Worm (Caenorhabditis elegans) whole organism, mixed stage, embryonic: ENCODE data around the gene mls-2.

Experiments used
- M03D4.4 ChIP-seq: sonication (generic microtip); optimal IDR thresholded peaks from 2 replicates; lab custom pipeline; 2017; ENCODE audit warnings: mild to moderate bottlenecking, missing genetic modification characterization, missing compliant biosample characterization
- bed-3 ChIP-seq: fragments of 200-800 bp; sonication (Bioruptor generic); optimal IDR thresholded peaks from 3 replicates; lab custom pipeline; 2018; ENCODE audit warnings: mild to moderate bottlenecking, missing genetic modification characterization, moderate library complexity, missing compliant biosample characterization
- blmp-1 ChIP-seq: fragments of 150-350 bp; optimal IDR thresholded peaks from 2 replicates; lab custom pipeline; 2014; ENCODE audit warnings: missing biosample characterization, missing genetic modification characterization
- ceh-39 ChIP-seq: fragments of 150-350 bp; optimal IDR thresholded peaks from 2 replicates; lab custom pipeline; 2014; ENCODE audit warnings: missing biosample characterization, missing genetic modification characterization
- ceh-83 ChIP-seq: fragments of 200-800 bp; sonication (Bioruptor generic); optimal IDR thresholded peaks from 2 replicates; lab custom pipeline; 2018; ENCODE audit warnings: mild to moderate bottlenecking, missing genetic modification characterization, missing compliant biosample characterization
- ces-1 ChIP-seq: fragments of 150-350 bp; optimal IDR thresholded peaks from 2 replicates; lab custom pipeline; 2014; ENCODE audit warnings: missing biosample characterization, missing genetic modification reagents, missing genetic modification characterization
- cnd-1 ChIP-seq: fragments of 200-800 bp; sonication (Bioruptor generic); optimal IDR thresholded peaks from 2 replicates; lab custom pipeline; 2018; ENCODE audit warnings: mild to moderate bottlenecking, missing genetic modification characterization, missing compliant biosample characterization
- drap-1 ChIP-seq: fragments of 200-800 bp; sonication (Bioruptor generic); optimal IDR thresholded peaks from 3 replicates; lab custom pipeline; 2018; ENCODE audit warnings: mild to moderate bottlenecking, missing genetic modification characterization, missing compliant biosample characterization
- elt-1 ChIP-seq: sonication (generic microtip); optimal IDR thresholded peaks from 2 replicates; lab custom pipeline; 2017; ENCODE audit warnings: missing genetic modification characterization, mild to moderate bottlenecking, missing compliant biosample characterization, antibody characterized with exemption, moderate library complexity, borderline replicate concordance; ENCODE audit not compliant: insufficient read depth
- elt-3 ChIP-seq: fragments of 150-350 bp; optimal IDR thresholded peaks from 2 replicates; lab custom pipeline; 2014; ENCODE audit warnings: missing biosample characterization, missing genetic modification characterization
- flh-1 ChIP-seq: fragments of 200-800 bp; sonication (Bioruptor generic); optimal IDR thresholded peaks from 2 replicates; lab custom pipeline; 2018; ENCODE audit warnings: mild to moderate bottlenecking, missing genetic modification characterization, moderate library complexity, missing compliant biosample characterization
- ham-2 ChIP-seq: fragments of 200-800 bp; sonication (Bioruptor generic); optimal IDR thresholded peaks from 2 replicates; lab custom pipeline; 2018; ENCODE audit warnings: mild to moderate bottlenecking, missing genetic modification characterization, missing compliant biosample characterization
- hlh-1 ChIP-seq: fragments of 150-350 bp; optimal IDR thresholded peaks from 2 replicates; lab custom pipeline; 2014; ENCODE audit warnings: missing biosample characterization, missing genetic modification reagents, missing genetic modification characterization
- lin-13 ChIP-seq: fragments of 150-350 bp; optimal IDR thresholded peaks from 2 replicates; lab custom pipeline; 2014; ENCODE audit warnings: missing biosample characterization, missing genetic modification characterization
- lin-32 ChIP-seq: fragments of 200-800 bp; sonication (Bioruptor generic); optimal IDR thresholded peaks from 2 replicates; lab custom pipeline; 2018; ENCODE audit warnings: mild to moderate bottlenecking, missing genetic modification characterization, missing compliant biosample characterization
- lsy-2 ChIP-seq: fragments of 150-350 bp; optimal IDR thresholded peaks from 2 replicates; lab custom pipeline; 2014; ENCODE audit warnings: missing biosample characterization, missing genetic modification characterization
- mep-1 ChIP-seq: fragments of 150-350 bp; optimal IDR thresholded peaks from 2 replicates; lab custom pipeline; 2017; ENCODE audit warnings: missing biosample characterization, missing genetic modification reagents, missing genetic modification characterization, inconsistent platforms
- mls-2 ChIP-seq: sonication (generic microtip); optimal IDR thresholded peaks from 2 replicates; lab custom pipeline; 2016; ENCODE audit warnings: mild to moderate bottlenecking, missing genetic modification characterization, moderate library complexity, missing compliant biosample characterization
- nhr-12 ChIP-seq: fragments of 150-350 bp; optimal IDR thresholded peaks from 2 replicates; lab custom pipeline; 2014; ENCODE audit warnings: missing biosample characterization, missing genetic modification characterization
- nhr-2 ChIP-seq: fragments of 150-350 bp; optimal IDR thresholded peaks from 2 replicates; lab custom pipeline; 2014; ENCODE audit warnings: missing biosample characterization, missing genetic modification characterization
- nhr-237 ChIP-seq: fragments of 150-350 bp; optimal IDR thresholded peaks from 2 replicates; lab custom pipeline; 2014; ENCODE audit warnings: missing biosample characterization, missing genetic modification characterization
- pha-4 ChIP-seq: fragments of 150-350 bp; optimal IDR thresholded peaks from 2 replicates; lab custom pipeline; 2018; ENCODE audit warnings: missing biosample characterization, missing genetic modification reagents, missing genetic modification characterization
- sem-2 ChIP-seq: fragments of 200-800 bp; sonication (Bioruptor generic); optimal IDR thresholded peaks from 2 replicates; lab custom pipeline; 2018; ENCODE audit warnings: mild to moderate bottlenecking, missing genetic modification characterization, missing compliant biosample characterization
- snpc-4 ChIP-seq: fragments of 150-350 bp; optimal IDR thresholded peaks from 2 replicates; lab custom pipeline; 2014; ENCODE audit warnings: missing biosample characterization, missing genetic modification characterization
- sptf-1 ChIP-seq: sonication (generic microtip); optimal IDR thresholded peaks from 2 replicates; lab custom pipeline; 2017; ENCODE audit warnings: mild to moderate bottlenecking, missing genetic modification characterization, moderate library complexity, missing compliant biosample characterization
- tbx-8 ChIP-seq: fragments of 200-800 bp; sonication (Bioruptor generic); optimal IDR thresholded peaks from 2 replicates; lab custom pipeline; 2018; ENCODE audit warnings: mild to moderate bottlenecking, missing genetic modification characterization, moderate library complexity, missing compliant biosample characterization
- unc-120 ChIP-seq: sonication (generic microtip); optimal IDR thresholded peaks from 2 replicates; lab custom pipeline; 2017; ENCODE audit warnings: missing genetic modification characterization, missing compliant biosample characterization; ENCODE audit not compliant: poor library complexity, severe bottlenecking
- unc-39 ChIP-seq: fragments of 150-350 bp; optimal IDR thresholded peaks from 2 replicates; lab custom pipeline; 2014; ENCODE audit warnings: missing biosample characterization, missing genetic modification characterization
- unc-62 ChIP-seq: fragments of 150-350 bp; optimal IDR thresholded peaks from 2 replicates; lab custom pipeline; 2014; ENCODE audit warnings: missing biosample characterization, missing genetic modification reagents, missing genetic modification characterization
- zip-8 ChIP-seq: fragments of 150-350 bp; optimal IDR thresholded peaks from 2 replicates; lab custom pipeline; 2014; ENCODE audit warnings: missing biosample characterization, missing genetic modification characterization
- ztf-11 ChIP-seq: fragments of 150-350 bp; optimal IDR thresholded peaks from 2 replicates; lab custom pipeline; 2014; ENCODE audit warnings: missing biosample characterization, missing genetic modification characterization

mls-2 gene

ce11 chrX:4800078-4800621 lies 38.7 kb upstream of the mls-2 start, which contains the start of gene mig-13:
mig-13 (minus strand) TSS chrX:4800128.
- peak; percentile 8 for TF ChIP-seq pha-4 (tag; lab: Kevin White, UChicago)
- no peak for TF ChIP-seq unc-62
- TF ChIP-seq mep-1 (tag; lab: Kevin White, UChicago): no peak
- no peak for TF ChIP-seq blmp-1 (tag; lab: Kevin White, UChicago)

ce11 chrX:4795329-4795728 lies 33.9 kb upstream of the mls-2 start:
- TF ChIP-seq mep-1 (tag; lab: Kevin White, UChicago): no peak
- TF ChIP-seq zip-8 (tag; lab: Kevin White, UChicago): no peak
- TF ChIP-seq lin-32 (GFP tag; lab: Kevin White, UChicago): no peak
- no peak for TF ChIP-seq elt-1 (tag; lab: Kevin White, UChicago)
- TF ChIP-seq blmp-1 (tag; lab: Kevin White, UChicago): no peak
- no peak for TF ChIP-seq drap-1 (GFP tag; lab: Kevin White, UChicago)
- no peak for TF ChIP-seq sem-2 (GFP tag; lab: Kevin White, UChicago)

ce11 chrX:4794062-4794461 lies 32.6 kb upstream of the mls-2 start:
- TF ChIP-seq hlh-1: no peak
- TF ChIP-seq bed-3 (GFP tag; lab: Kevin White, UChicago): no peak
- TF ChIP-seq sptf-1: no peak
- no peak for TF ChIP-seq nhr-2 (tag; lab: Kevin White, UChicago)
- TF ChIP-seq nhr-12: no peak
- no peak for TF ChIP-seq tbx-8
- TF ChIP-seq elt-3 (tag; lab: Kevin White, UChicago): no peak
- TF ChIP-seq lin-13 (tag; lab: Kevin White, UChicago): no peak
- TF ChIP-seq ham-2: no peak
- no peak for TF ChIP-seq ceh-39 (tag; lab: Kevin White, UChicago)
- no peak for TF ChIP-seq mls-2 (tag; lab: Kevin White, UChicago)
- TF ChIP-seq, all 35 proteins: peak for 0

ce11 chrX:4792979-4793378 lies 31.5 kb upstream of the mls-2 start, which contains the start of gene F43C9.1:
F43C9.1 (plus strand) TSS chrX:4793279.
- TF ChIP-seq sptf-1: no peak

- no peak for TF ChIP-seq unc-39 (tag; lab: Kevin White, UChicago)
- no peak for TF ChIP-seq ztf-11 (tag; lab: Kevin White, UChicago)
- TF ChIP-seq pha-4 (tag; lab: Kevin White, UChicago): no peak
- TF ChIP-seq blmp-1 (tag; lab: Kevin White, UChicago): no peak
- no peak for TF ChIP-seq snpc-4 (tag; lab: Kevin White, UChicago)
- TF ChIP-seq lin-13 (tag; lab: Kevin White, UChicago): no peak
- no peak for TF ChIP-seq nhr-2 (tag; lab: Kevin White, UChicago)
- no peak for TF ChIP-seq lsy-2 (tag; lab: Kevin White, UChicago)
- no peak for TF ChIP-seq sem-2 (GFP tag; lab: Kevin White, UChicago)
- no peak for TF ChIP-seq ces-1 (GFP tag; lab: Kevin White, UChicago)
- TF ChIP-seq M03D4.4 (tag; lab: Kevin White, UChicago): no peak
- TF ChIP-seq flh-1: no peak
These were observed 29.2 kb upstream of the mls-2 start for ce11 chrX:4790614-4791013.

- peak; percentile 66 for TF ChIP-seq drap-1 (GFP tag; lab: Kevin White, UChicago)
- peak; percentile 72 for TF ChIP-seq sptf-1
- no peak for TF ChIP-seq nhr-237 (tag; lab: Kevin White, UChicago)
- TF ChIP-seq flh-1: no peak
- no peak for TF ChIP-seq nhr-12
- TF ChIP-seq nhr-2 (tag; lab: Kevin White, UChicago): no peak
- peak; percentile 45 for TF ChIP-seq mls-2 (tag; lab: Kevin White, UChicago)
- TF ChIP-seq lsy-2 (tag; lab: Kevin White, UChicago): no peak
- peak; percentile 74 for TF ChIP-seq sem-2 (GFP tag; lab: Kevin White, UChicago)
- TF ChIP-seq ces-1 (GFP tag; lab: Kevin White, UChicago): no peak
- TF ChIP-seq cnd-1 (tag; lab: Kevin White, UChicago): peak; percentile 81
- peak; percentile 8 for TF ChIP-seq unc-62
- TF ChIP-seq unc-120 (tag; lab: Kevin White, UChicago): peak; percentile 21
- no peak for TF ChIP-seq hlh-1
- peak; percentile 79 for TF ChIP-seq M03D4.4 (tag; lab: Kevin White, UChicago)
- peak; percentile 85 for TF ChIP-seq ceh-83 (GFP tag; lab: Kevin White, UChicago)
These were observed 27.5 kb upstream of the mls-2 start for ce11 chrX:4788958-4789357.
